Worm (Caenorhabditis elegans) whole organism, L3 larva: ENCODE data around the gene oac-20.

Experiments used
- nhr-25 ChIP-seq: sonication (generic microtip); optimal IDR thresholded peaks from 2 replicates; lab custom pipeline; 2017; ENCODE audit warnings: missing biosample characterization, missing genetic modification characterization
- nhr-28 ChIP-seq: fragments of 150-350 bp; optimal IDR thresholded peaks from 2 replicates; lab custom pipeline; 2014; ENCODE audit warnings: missing biosample characterization, missing genetic modification characterization
- skn-1 ChIP-seq: fragments of 150-350 bp; optimal IDR thresholded peaks from 2 replicates; lab custom pipeline; 2014; ENCODE audit warnings: missing biosample characterization, missing genetic modification characterization
- unc-39 ChIP-seq: sonication (generic microtip); optimal IDR thresholded peaks from 4 replicates; lab custom pipeline; 2017; ENCODE audit warnings: missing biosample characterization, missing genetic modification characterization
- unc-62 ChIP-seq: fragments of 150-350 bp; sonication (generic microtip); optimal IDR thresholded peaks from 4 replicates; lab custom pipeline; 2014; ENCODE audit warnings: missing biosample characterization, missing genetic modification reagents, missing genetic modification characterization

DNA sequence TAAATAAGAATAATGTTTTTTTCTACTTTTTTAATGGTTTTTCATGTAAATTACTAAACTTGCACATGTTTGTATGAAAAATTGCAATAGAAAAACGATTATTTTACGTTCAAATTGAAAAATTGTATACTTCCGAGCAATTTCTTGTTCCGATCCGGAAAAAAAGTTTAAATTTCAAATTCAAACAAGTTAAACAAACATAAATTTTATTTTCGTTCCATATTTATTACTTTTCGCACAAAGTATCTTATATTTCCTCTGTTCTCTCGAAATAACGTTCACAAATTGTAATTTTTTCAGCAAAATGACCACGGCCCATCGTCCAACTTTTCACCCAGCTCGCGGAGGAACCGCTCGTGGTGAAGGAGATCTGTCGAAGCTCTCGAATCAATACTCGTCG is 44.5 kb downstream of the oac-20 start, which contains the start of gene cwc-15:
- no peak for TF ChIP-seq unc-39 (tag; lab: Kevin White, UChicago)
- no peak for TF ChIP-seq unc-62
- no peak for TF ChIP-seq skn-1 (tag; lab: Kevin White, UChicago)
- TF ChIP-seq nhr-25 (tag; lab: Kevin White, UChicago), result no peak
- TF ChIP-seq nhr-28 (tag; lab: Kevin White, UChicago), result no peak
